Fruit fly (Drosophila melanogaster): ENCODE data around the gene CG14965.

CG14965 gene

DNA sequence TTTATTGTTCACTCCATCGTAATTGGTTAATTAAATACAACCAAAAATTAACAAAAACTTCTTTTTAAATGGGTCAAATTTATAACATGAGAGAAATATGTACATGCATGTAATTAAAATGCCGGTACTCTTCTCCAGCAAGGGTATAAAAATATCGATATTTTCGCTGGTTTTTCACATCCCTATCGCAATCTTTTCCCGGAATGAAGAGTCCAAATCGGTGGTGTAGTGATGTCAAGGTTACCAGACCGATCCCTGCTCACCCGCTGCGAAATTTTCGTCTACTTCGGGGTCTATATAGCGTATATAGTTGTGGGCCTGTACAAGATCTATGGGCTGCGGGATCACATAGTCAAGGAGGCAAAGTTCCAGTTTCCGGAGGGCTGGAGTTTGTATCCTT is 30.3 kb downstream of the CG14965 start, which contains the start of gene rasp:
Gene rasp, plus strand, starts transcription at position 213 of the 400 bp plus-strand sequence.
- peak; percentile 90 for TF ChIP-seq CG1621 (tag; optimal IDR thresholded peaks at IDR 0.05)
- no peak for TF ChIP-seq dsx (GFP tag; optimal IDR thresholded peaks at IDR 0.05; ENCODE audit: poor library complexity, severe bottlenecking)

DNA sequence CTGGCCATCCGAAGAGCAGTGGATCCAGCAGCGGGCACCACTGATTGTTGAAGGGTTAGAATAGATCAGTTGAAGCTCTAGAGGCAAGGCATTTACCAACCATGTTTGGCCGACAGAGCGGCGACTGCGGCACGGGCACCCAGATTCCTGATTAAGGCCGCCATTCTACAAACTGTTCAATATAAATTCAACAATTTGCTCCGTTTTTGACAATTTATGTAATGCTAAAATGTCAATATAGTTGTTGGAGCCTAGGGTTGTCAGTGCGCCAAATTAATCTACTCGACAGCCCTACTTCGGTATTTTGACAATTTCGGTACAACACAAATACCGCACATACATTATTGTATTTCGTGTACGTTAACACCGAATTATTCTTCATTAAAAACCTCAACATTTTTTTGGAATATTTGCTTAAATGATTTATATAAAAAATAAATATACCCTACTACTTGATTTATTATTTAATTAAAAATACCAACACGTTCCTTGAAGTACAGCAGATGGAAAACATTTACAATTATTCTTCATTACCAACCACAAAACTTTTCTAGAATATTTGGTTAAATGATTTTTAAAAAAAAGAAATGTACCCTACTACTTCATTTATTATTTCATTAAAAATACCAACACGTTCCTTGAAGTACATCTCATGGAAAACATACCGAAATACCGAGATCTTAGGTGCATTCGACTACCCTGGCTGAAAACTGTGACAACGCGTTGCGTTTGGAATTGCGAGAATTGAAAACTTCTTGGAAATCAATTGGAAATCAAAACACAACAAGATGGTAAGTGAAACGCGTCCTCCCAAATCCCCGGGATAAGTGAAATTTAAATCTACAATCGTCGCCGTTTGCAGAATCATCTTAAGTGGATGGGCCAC is 32.7 kb downstream of the CG14965 start, which contains the start of the genes ND-30 and CG15812:
Gene ND-30, minus strand, starts transcription at position 270 of the 886 bp plus-strand sequence.
Gene CG15812, plus strand, starts transcription at position 683 of the 886 bp plus-strand sequence.
- peak; percentile 48 for TF ChIP-seq esn (GFP tag; optimal IDR thresholded peaks at IDR 0.05)
- TF ChIP-seq cyc (GFP tag; optimal IDR thresholded peaks at IDR 0.05) = peak; percentile 21
- peak; percentile 14 for TF ChIP-seq CG3032 (tag; optimal IDR thresholded peaks at IDR 0.05)
- no peak for TF ChIP-seq fd85E (GFP tag; optimal IDR thresholded peaks at IDR 0.05)
- no peak for TF ChIP-seq Blimp-1 (GFP tag; optimal IDR thresholded peaks at IDR 0.05)

DNA sequence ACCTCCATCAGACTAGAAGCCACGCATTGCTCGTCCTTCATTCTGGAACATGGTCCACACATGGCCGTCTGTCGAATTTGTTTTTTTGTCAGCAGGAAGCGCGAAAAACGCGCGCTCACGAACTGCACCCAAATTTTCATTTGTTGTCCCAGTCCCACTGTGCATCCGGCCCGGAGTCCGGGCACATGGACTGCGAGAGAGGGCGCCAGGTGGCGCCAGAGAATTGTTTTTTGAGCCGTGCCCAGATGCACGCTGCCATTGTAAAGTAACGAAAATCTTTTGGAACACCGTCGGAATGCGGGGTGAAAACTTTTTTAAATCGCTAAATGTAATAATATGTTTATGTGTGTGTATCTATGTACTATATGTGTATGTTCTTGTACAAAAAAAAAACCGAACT is 34.6 kb downstream of the CG14965 start:
- TF ChIP-seq CG4318 (GFP tag; optimal IDR thresholded peaks at IDR 0.05) (no peak), dsx (GFP tag; optimal IDR thresholded peaks at IDR 0.05; ENCODE audit: poor library complexity, severe bottlenecking) (no peak), Hr4 (GFP tag; optimal IDR thresholded peaks at IDR 0.05) (no peak), Met (GFP tag; optimal IDR thresholded peaks at IDR 0.05) (no peak), Blimp-1 (GFP tag; optimal IDR thresholded peaks at IDR 0.05) (no peak), CG8119 (GFP tag; IDR thresholded peaks at IDR 0.05) (no peak), Sox102F (GFP tag; optimal IDR thresholded peaks at IDR 0.05) (no peak), vri (GFP tag; optimal IDR thresholded peaks at IDR 0.05) (no peak), CG8319 (GFP tag; optimal IDR thresholded peaks at IDR 0.05) (no peak)

DNA sequence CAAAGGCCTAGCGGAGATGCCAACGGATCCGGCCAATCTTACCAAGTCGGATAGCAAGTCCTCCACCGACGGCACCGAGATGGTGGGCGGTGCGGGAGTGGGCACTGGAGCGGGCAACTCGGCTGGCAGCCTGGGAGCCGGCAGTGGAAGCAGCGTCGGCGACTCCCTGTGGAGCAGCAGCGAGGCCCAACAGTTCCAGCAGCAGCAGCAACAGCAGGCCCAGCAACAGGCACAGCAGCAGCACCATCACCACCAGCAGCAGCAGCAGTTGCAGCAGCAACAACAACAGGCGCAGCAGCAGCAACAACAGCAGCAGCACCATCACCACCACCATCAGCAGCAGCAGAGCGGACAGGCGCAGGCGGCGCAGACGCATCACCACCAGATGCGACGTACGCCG is 41.9 kb downstream of the CG14965 start:
- TF ChIP-seq dsx (GFP tag; optimal IDR thresholded peaks at IDR 0.05; ENCODE audit: poor library complexity, severe bottlenecking) = no peak
- no peak for TF ChIP-seq Sox15 (GFP tag; optimal IDR thresholded peaks at IDR 0.05)

DNA sequence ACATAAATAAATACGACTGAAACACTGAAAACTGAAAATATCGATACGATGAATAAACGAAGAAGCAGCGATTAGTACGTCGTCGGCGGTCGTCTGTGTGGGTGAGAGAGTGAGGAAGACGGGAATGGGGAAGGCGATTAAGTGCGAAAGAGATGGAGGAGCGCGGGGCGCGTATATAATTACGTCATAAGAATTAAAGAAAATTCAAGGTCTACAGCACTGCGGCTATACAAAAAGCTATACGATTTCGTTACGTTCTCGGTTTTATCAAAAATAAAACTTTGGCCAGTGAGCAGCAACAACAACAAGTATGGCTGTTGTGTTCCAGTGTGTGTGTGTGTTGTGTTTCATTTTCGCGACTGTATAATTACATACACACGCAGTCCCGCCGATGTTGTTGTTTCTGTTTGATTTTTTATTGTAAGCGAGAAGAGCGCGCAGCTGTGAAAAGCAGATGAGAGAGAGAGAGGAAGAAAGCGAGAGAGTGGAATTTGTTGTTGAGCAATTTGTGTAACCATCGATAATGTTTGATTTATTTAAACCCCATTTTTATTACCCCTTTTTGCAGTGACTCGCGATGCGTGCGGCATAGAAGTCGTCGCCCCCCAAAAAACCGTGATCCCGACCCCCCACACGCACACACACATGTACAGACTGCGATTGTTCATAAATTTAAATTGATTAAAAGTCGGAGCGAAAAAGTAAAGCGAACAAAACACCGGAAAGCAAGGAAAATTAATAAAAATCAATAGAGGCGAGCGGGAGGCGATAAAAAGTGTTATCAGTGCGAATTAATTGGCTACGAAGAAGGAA is 43.0 kb downstream of the CG14965 start:
- TF ChIP-seq CG4318 (GFP tag; optimal IDR thresholded peaks at IDR 0.05) = no peak
- TF ChIP-seq topi (GFP tag; optimal IDR thresholded peaks at IDR 0.05) = no peak
- TF ChIP-seq vri (GFP tag; optimal IDR thresholded peaks at IDR 0.05) = peak; percentile 99
- TF ChIP-seq fd59A (GFP tag; optimal IDR thresholded peaks at IDR 0.05) = no peak
- no peak for TF ChIP-seq CG8632 (GFP tag; optimal IDR thresholded peaks at IDR 0.05)
- no peak for TF ChIP-seq CG3032 (tag; optimal IDR thresholded peaks at IDR 0.05)
- TF ChIP-seq CG15336 (GFP tag; IDR thresholded peaks at IDR 0.05) = peak; percentile 50
- TF ChIP-seq eg (GFP tag; IDR thresholded peaks at IDR 0.05) = no peak; the same call in 2 of the 3 replicates
- TF ChIP-seq Met (GFP tag; optimal IDR thresholded peaks at IDR 0.05) = no peak
- TF ChIP-seq CG16779 (tag; optimal IDR thresholded peaks at IDR 0.05) = peak; percentile 19
- peak; percentile 41; the same call in 1 of the 3 replicates for TF ChIP-seq CG8119 (GFP tag; IDR thresholded peaks at IDR 0.05)
- peak; percentile 10; the same call in 1 of the 3 replicates for TF ChIP-seq CG6163 (GFP tag; IDR thresholded peaks at IDR 0.05)
- TF ChIP-seq CG32006 (GFP tag; optimal IDR thresholded peaks at IDR 0.05) = no peak
- TF ChIP-seq ss (GFP tag; optimal IDR thresholded peaks at IDR 0.05) = peak in 1 of 2 experiments; percentile 27
- peak; percentile 88 for TF ChIP-seq svp (GFP tag)

Measured in whole organism, prepupa.